Worm (Caenorhabditis elegans) whole organism, midembryonic: Measurements from ENCODE around the gene aqp-11.
A peak's percentile ranks its signal among the peaks of the same experiment; 100 is the strongest.

Source experiments
- T22C8.4 ChIP-seq: fragments of 200-800 bp; sonication (Bioruptor generic); IDR thresholded peaks from 2 replicates; pipeline ENCODE4 v1.3.6; 2022; ENCODE audit warnings: missing genetic modification characterization, missing compliant biosample characterization
- cog-1 ChIP-seq: sonication (generic microtip); optimal IDR thresholded peaks from 2 replicates; lab custom pipeline; 2016; ENCODE audit warnings: missing genetic modification characterization, missing compliant biosample characterization
- flt-1 ChIP-seq: fragments of 200-800 bp; sonication (Bioruptor generic); IDR thresholded peaks from 2 replicates; pipeline ENCODE4 v1.3.6; 2022; ENCODE audit warnings: missing genetic modification characterization, missing compliant biosample characterization
- klf-2 ChIP-seq: fragments of 200-800 bp; sonication (Bioruptor generic); conservative IDR thresholded peaks from 2 replicates; pipeline ENCODE4 v1.3.6; 2022; ENCODE audit warnings: missing genetic modification reagents, missing genetic modification characterization, missing compliant biosample characterization
- ref-1 ChIP-seq: fragments of 200-800 bp; sonication (Bioruptor generic); conservative IDR thresholded peaks from 2 replicates; pipeline ENCODE4 v1.3.6; 2022; ENCODE audit warnings: missing genetic modification reagents, missing genetic modification characterization, missing compliant biosample characterization
- tab-1 ChIP-seq: fragments of 200-800 bp; sonication (Bioruptor generic); IDR thresholded peaks from 2 replicates; pipeline ENCODE4 v1.3.6; 2022; ENCODE audit warnings: missing genetic modification characterization, missing compliant biosample characterization
- ztf-29 ChIP-seq: fragments of 200-800 bp; sonication (Bioruptor generic); IDR thresholded peaks from 2 replicates; pipeline ENCODE4 v1.3.6; 2022; ENCODE audit warnings: missing genetic modification reagents, missing genetic modification characterization, missing compliant biosample characterization

DNA sequence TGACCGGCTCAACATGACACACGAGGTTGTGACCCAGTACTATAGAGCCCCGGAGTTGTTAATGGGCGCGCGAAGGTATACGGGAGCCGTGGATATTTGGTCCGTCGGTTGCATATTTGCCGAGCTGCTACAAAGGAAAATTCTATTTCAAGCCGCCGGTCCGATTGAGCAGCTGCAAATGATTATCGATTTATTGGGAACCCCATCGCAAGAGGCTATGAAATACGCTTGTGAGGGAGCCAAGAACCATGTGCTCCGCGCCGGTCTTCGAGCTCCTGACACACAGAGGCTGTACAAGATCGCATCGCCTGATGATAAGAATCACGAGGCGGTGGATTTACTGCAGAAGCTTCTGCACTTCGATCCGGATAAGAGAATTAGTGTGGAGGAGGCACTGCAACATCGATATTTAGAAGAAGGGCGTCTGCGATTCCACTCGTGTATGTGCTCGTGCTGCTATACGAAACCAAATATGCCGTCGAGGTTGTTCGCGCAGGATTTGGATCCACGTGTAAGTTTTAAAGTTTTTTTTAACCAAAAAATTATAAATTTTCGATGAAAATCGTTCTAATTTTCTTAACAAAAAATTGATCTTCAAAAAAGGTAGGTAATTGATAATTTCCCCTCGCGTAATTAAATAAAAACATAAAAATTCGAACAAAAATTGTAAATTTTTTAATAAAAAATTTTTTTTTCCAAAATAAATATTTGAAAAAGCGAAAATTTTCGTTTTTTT is 49.5 kb downstream of the aqp-11 start:
- TF ChIP-seq flt-1 (GFP tag; lab: Robert Waterston, UW) (0 out of 2 replicates have a peak, but pooled peaks have one; percentile 23), klf-2 (GFP tag; lab: Robert Waterston, UW) (no peak), ref-1 (no peak), cog-1 (tag; lab: Kevin White, UChicago) (no peak), ztf-29 (no peak), tab-1 (GFP tag; lab: Robert Waterston, UW) (no peak), T22C8.4 (GFP tag; lab: Robert Waterston, UW) (0 out of 2 replicates have a peak, but pooled peaks have one; percentile 40)
